Fruit fly (Drosophila melanogaster) whole organism, embryonic: ENCODE data around the gene CG44000.
A peak's percentile ranks its signal among the peaks of the same experiment; 100 is the strongest.

Source experiments
- Awh ChIP-seq: fragments of 200-800 bp; sonication (Bioruptor generic); IDR thresholded peaks from 2 replicates; pipeline ENCODE4, ENCODE4 v1.3.6; 2022; ENCODE audit warnings: missing biosample characterization, missing genetic modification characterization
- CG10654 ChIP-seq: fragments of 200-800 bp; sonication (Bioruptor generic); optimal IDR thresholded peaks from 2 replicates; lab custom pipeline; 2016; ENCODE audit warnings: missing biosample characterization, missing genetic modification characterization
- CG10959 ChIP-seq: fragments of 200-800 bp; sonication (Bioruptor generic); IDR thresholded peaks from 2 replicates; pipeline ENCODE4 v1.3.6; 2022; ENCODE audit warnings: missing biosample characterization, missing genetic modification characterization
- CG11504 ChIP-seq: fragments of 200-800 bp; sonication (Bioruptor generic); optimal IDR thresholded peaks from 3 replicates; lab custom pipeline; 2019; ENCODE audit warnings: missing biosample characterization, mild to moderate bottlenecking, missing genetic modification characterization, moderate library complexity
- CG11723 ChIP-seq: fragments of 200-800 bp; sonication (Bioruptor generic); optimal IDR thresholded peaks from 2 replicates; lab custom pipeline; 2017; ENCODE audit warnings: missing biosample characterization, mild to moderate bottlenecking, missing genetic modification characterization
- CG12236 ChIP-seq: fragments of 200-800 bp; sonication (Bioruptor generic); optimal IDR thresholded peaks from 2 replicates; lab custom pipeline; 2016; ENCODE audit warnings: missing biosample characterization, missing genetic modification characterization
- CG13624 ChIP-seq: fragments of 200-800 bp; sonication (Bioruptor generic); optimal IDR thresholded peaks from 2 replicates; lab custom pipeline; 2016; ENCODE audit warnings: missing biosample characterization, missing genetic modification characterization
- CG14965 ChIP-seq: fragments of 200-800 bp; sonication (Bioruptor generic); optimal IDR thresholded peaks from 2 replicates; lab custom pipeline; 2016; ENCODE audit warnings: missing biosample characterization, missing genetic modification characterization, borderline replicate concordance
- CG15514 ChIP-seq: fragments of 200-800 bp; sonication (Bioruptor generic); optimal IDR thresholded peaks from 3 replicates; lab custom pipeline; 2017; ENCODE audit warnings: missing biosample characterization, missing genetic modification characterization, mild to moderate bottlenecking, moderate library complexity, missing genetic modification reagents
- CG16863 ChIP-seq: fragments of 200-800 bp; sonication (Bioruptor generic); optimal IDR thresholded peaks from 3 replicates; lab custom pipeline; 2016; ENCODE audit warnings: missing biosample characterization, missing genetic modification characterization
- CG17912 ChIP-seq: fragments of 200-800 bp; sonication (Bioruptor generic); optimal IDR thresholded peaks from 2 replicates; lab custom pipeline; 2018; ENCODE audit warnings: missing biosample characterization, mild to moderate bottlenecking, missing genetic modification characterization
- CG18619 ChIP-seq: fragments of 200-800 bp; sonication (Bioruptor generic); optimal IDR thresholded peaks from 3 replicates; lab custom pipeline; 2017; ENCODE audit warnings: missing biosample characterization, mild to moderate bottlenecking, missing genetic modification characterization
- CG2678 ChIP-seq: fragments of 200-800 bp; sonication (Bioruptor generic); optimal IDR thresholded peaks from 3 replicates; lab custom pipeline; 2019; ENCODE audit warnings: missing biosample characterization, mild to moderate bottlenecking, missing genetic modification characterization, moderate library complexity
- CG34376 ChIP-seq: fragments of 200-800 bp; sonication (Bioruptor generic); optimal IDR thresholded peaks from 2 replicates; lab custom pipeline; 2018; ENCODE audit warnings: missing biosample characterization, mild to moderate bottlenecking, missing genetic modification characterization
- CG3847 ChIP-seq: fragments of 200-800 bp; sonication (Bioruptor generic); IDR thresholded peaks from 2 replicates; pipeline ENCODE4 v1.3.6; 2022; ENCODE audit warnings: missing biosample characterization, missing genetic modification characterization
- CG6254 ChIP-seq: fragments of 200-800 bp; sonication (Bioruptor generic); optimal IDR thresholded peaks from 3 replicates; lab custom pipeline; 2017; ENCODE audit warnings: mild to moderate bottlenecking, missing biosample characterization, missing genetic modification reagents, missing genetic modification characterization
- CG6689 ChIP-seq: fragments of 200-800 bp; sonication (Bioruptor generic); IDR thresholded peaks from 2 replicates; pipeline ENCODE4 v1.3.6; 2022; ENCODE audit warnings: missing biosample characterization, missing genetic modification characterization
- CG6813 ChIP-seq: fragments of 200-800 bp; sonication (Bioruptor generic); optimal IDR thresholded peaks from 2 replicates; lab custom pipeline; 2017; ENCODE audit warnings: missing biosample characterization, missing genetic modification characterization, mild to moderate bottlenecking, moderate library complexity, missing genetic modification reagents
- CG7963 ChIP-seq: fragments of 200-800 bp; sonication (Bioruptor generic); IDR thresholded peaks from 3 replicates; pipeline ENCODE4 v1.3.6; 2022; ENCODE audit warnings: missing biosample characterization, missing genetic modification characterization; ENCODE audit not compliant: partially characterized antibody
- CG7987 ChIP-seq: fragments of 200-800 bp; sonication (Bioruptor generic); optimal IDR thresholded peaks from 2 replicates; lab custom pipeline; 2018; ENCODE audit warnings: missing biosample characterization, mild to moderate bottlenecking, missing genetic modification characterization, moderate library complexity
- CG8290 ChIP-seq, 3 experiments: fragments of 200-800 bp; sonication (Bioruptor generic); optimal IDR thresholded peaks; 2 replicates each; lab custom pipeline; 2016 to 2019; ENCODE audit warnings: missing biosample characterization in 3 of 3, missing genetic modification characterization in 3 of 3, mild to moderate bottlenecking in 2 of 3, moderate library complexity in 1 of 3
- Doc2 ChIP-seq: fragments of 200-800 bp; sonication (Bioruptor generic); IDR thresholded peaks from 2 replicates; pipeline ENCODE4 v1.3.6; 2022; ENCODE audit warnings: missing biosample characterization, missing genetic modification characterization
- Doc3 ChIP-seq: fragments of 200-800 bp; sonication (Bioruptor generic); IDR thresholded peaks from 3 replicates; pipeline ENCODE4 v1.3.6; 2022; ENCODE audit warnings: missing biosample characterization, missing genetic modification characterization; ENCODE audit not compliant: partially characterized antibody
- Dref ChIP-seq: fragments of 200-800 bp; sonication (Bioruptor generic); IDR thresholded peaks from 2 replicates; pipeline ENCODE4 v1.3.6; 2022; ENCODE audit warnings: missing biosample characterization, missing genetic modification characterization
- E2f1 ChIP-seq: fragments of 200-800 bp; sonication (Bioruptor generic); IDR thresholded peaks from 2 replicates; pipeline ENCODE4 v1.3.6; 2022; ENCODE audit warnings: missing biosample characterization, missing genetic modification characterization
- Elba2 ChIP-seq: fragments of 200-800 bp; sonication (Bioruptor generic); optimal IDR thresholded peaks from 3 replicates; lab custom pipeline; 2016; ENCODE audit warnings: missing biosample characterization, missing genetic modification characterization
- GATAe ChIP-seq: fragments of 200-800 bp; sonication (Bioruptor generic); conservative IDR thresholded peaks from 2 replicates; pipeline ENCODE4 v1.3.6; 2022; ENCODE audit warnings: missing biosample characterization, missing genetic modification characterization
- Gug ChIP-seq: fragments of 200-800 bp; sonication (Bioruptor generic); IDR thresholded peaks from 4 replicates; pipeline ENCODE4 v1.3.6; 2022; ENCODE audit warnings: missing biosample characterization, missing genetic modification characterization
- Hsf ChIP-seq: fragments of 200-800 bp; sonication (Bioruptor generic); optimal IDR thresholded peaks from 3 replicates; lab custom pipeline; 2016; ENCODE audit warnings: missing biosample characterization, missing genetic modification characterization
- Mes4 ChIP-seq: fragments of 200-800 bp; sonication (Bioruptor generic); optimal IDR thresholded peaks from 2 replicates; lab custom pipeline; 2016; ENCODE audit warnings: missing biosample characterization, missing genetic modification characterization
- Mrtf ChIP-seq: fragments of 200-800 bp; sonication (Bioruptor generic); IDR thresholded peaks from 3 replicates; pipeline ENCODE4 v1.3.6; 2022; ENCODE audit warnings: missing biosample characterization, missing genetic modification characterization
- NFAT ChIP-seq: fragments of 200-800 bp; sonication (Bioruptor generic); IDR thresholded peaks from 2 replicates; pipeline ENCODE4 v1.3.6; 2022; ENCODE audit warnings: missing biosample characterization, missing genetic modification characterization
- Nf-YB ChIP-seq: fragments of 200-800 bp; sonication (Bioruptor generic); optimal IDR thresholded peaks from 3 replicates; lab custom pipeline; 2019; ENCODE audit warnings: missing biosample characterization, mild to moderate bottlenecking, missing genetic modification characterization, moderate library complexity
- Rfx ChIP-seq: fragments of 200-800 bp; sonication (Bioruptor generic); IDR thresholded peaks from 2 replicates; pipeline ENCODE4 v1.3.6; 2022; ENCODE audit warnings: missing biosample characterization, missing genetic modification characterization
- Spps ChIP-seq: fragments of 200-800 bp; sonication (Bioruptor generic); optimal IDR thresholded peaks from 2 replicates; lab custom pipeline; 2018; ENCODE audit warnings: missing biosample characterization, mild to moderate bottlenecking, missing genetic modification characterization
- Xbp1 ChIP-seq: fragments of 200-800 bp; sonication (Bioruptor generic); optimal IDR thresholded peaks from 3 replicates; lab custom pipeline; 2016; ENCODE audit warnings: missing biosample characterization, mild to moderate bottlenecking, missing genetic modification characterization
- ara ChIP-seq: fragments of 200-800 bp; sonication (Bioruptor generic); IDR thresholded peaks from 2 replicates; pipeline ENCODE4 v1.3.6; 2022; ENCODE audit warnings: missing biosample characterization, missing genetic modification characterization
- bbx ChIP-seq: fragments of 200-800 bp; sonication (Bioruptor generic); IDR thresholded peaks from 2 replicates; pipeline ENCODE4 v1.3.6; 2022; ENCODE audit warnings: missing biosample characterization, missing genetic modification characterization; ENCODE audit not compliant: partially characterized antibody
- crol ChIP-seq: fragments of 200-800 bp; sonication (Bioruptor generic); IDR thresholded peaks from 2 replicates; pipeline ENCODE4 v1.3.6; 2022; ENCODE audit warnings: missing biosample characterization, missing genetic modification characterization
- gro ChIP-seq: fragments of 200-800 bp; sonication (Bioruptor generic); optimal IDR thresholded peaks from 2 replicates; lab custom pipeline; 2016; ENCODE audit warnings: missing biosample characterization, missing genetic modification characterization
- jigr1 ChIP-seq: fragments of 200-800 bp; sonication (Bioruptor generic); IDR thresholded peaks from 3 replicates; pipeline ENCODE4 v1.3.6; 2022; ENCODE audit warnings: missing biosample characterization, missing genetic modification characterization
- lov ChIP-seq, 2 experiments: fragments of 200-800 bp in 1 of 2; fragments of >200 bp in 1 of 2; sonication (Bioruptor generic) in 1 of 2; IDR thresholded peaks in 1 of 2; optimal IDR thresholded peaks in 1 of 2; 2 replicates in 1 of 2; 3 replicates in 1 of 2; pipeline versions ENCODE4 v1.3.6 to Lab custom; 2017 to 2022; ENCODE audit warnings: missing biosample characterization in 1 of 2, missing genetic modification characterization in 1 of 2
- mam ChIP-seq: fragments of 200-800 bp; sonication (Bioruptor generic); optimal IDR thresholded peaks from 3 replicates; lab custom pipeline; 2016; ENCODE audit warnings: missing biosample characterization, missing genetic modification characterization
- pfk ChIP-seq: fragments of 200-800 bp; sonication (Bioruptor generic); optimal IDR thresholded peaks from 2 replicates; lab custom pipeline; 2018; ENCODE audit warnings: missing biosample characterization, mild to moderate bottlenecking, missing genetic modification characterization, moderate library complexity
- psq ChIP-seq: fragments of 200-800 bp; sonication (Bioruptor generic); optimal IDR thresholded peaks from 2 replicates; lab custom pipeline; 2017; ENCODE audit warnings: missing biosample characterization, missing genetic modification characterization
- schlank ChIP-seq: fragments of 200-800 bp; sonication (Bioruptor generic); optimal IDR thresholded peaks from 2 replicates; lab custom pipeline; 2018; ENCODE audit warnings: missing biosample characterization, mild to moderate bottlenecking, missing genetic modification characterization
- sima ChIP-seq: fragments of 200-800 bp; sonication (Bioruptor generic); optimal IDR thresholded peaks from 2 replicates; lab custom pipeline; 2016; ENCODE audit warnings: missing biosample characterization, missing genetic modification characterization
- tgo ChIP-seq: fragments of 200-800 bp; sonication (Bioruptor generic); IDR thresholded peaks from 3 replicates; pipeline ENCODE4 v1.3.6; 2022; ENCODE audit warnings: missing biosample characterization, missing genetic modification characterization
- twi ChIP-seq: fragments of 200-800 bp; optimal IDR thresholded peaks from 2 replicates; lab custom pipeline; 2019; ENCODE audit warnings: missing biosample characterization, mild to moderate bottlenecking, missing genetic modification characterization, moderate library complexity
- usp ChIP-seq: fragments of >200 bp; optimal IDR thresholded peaks from 2 replicates; lab custom pipeline; 2017; ENCODE audit warnings: missing biosample characterization, missing genetic modification characterization
- wor ChIP-seq: fragments of 200-800 bp; sonication (Bioruptor generic); IDR thresholded peaks from 2 replicates; pipeline ENCODE4 v1.3.6; 2022; ENCODE audit warnings: missing biosample characterization, missing genetic modification characterization
- z ChIP-seq: fragments of 200-800 bp; sonication (Bioruptor generic); IDR thresholded peaks from 3 replicates; pipeline ENCODE4 v1.3.6; 2022; ENCODE audit warnings: missing biosample characterization, missing genetic modification characterization

CG44000 gene

DNA sequence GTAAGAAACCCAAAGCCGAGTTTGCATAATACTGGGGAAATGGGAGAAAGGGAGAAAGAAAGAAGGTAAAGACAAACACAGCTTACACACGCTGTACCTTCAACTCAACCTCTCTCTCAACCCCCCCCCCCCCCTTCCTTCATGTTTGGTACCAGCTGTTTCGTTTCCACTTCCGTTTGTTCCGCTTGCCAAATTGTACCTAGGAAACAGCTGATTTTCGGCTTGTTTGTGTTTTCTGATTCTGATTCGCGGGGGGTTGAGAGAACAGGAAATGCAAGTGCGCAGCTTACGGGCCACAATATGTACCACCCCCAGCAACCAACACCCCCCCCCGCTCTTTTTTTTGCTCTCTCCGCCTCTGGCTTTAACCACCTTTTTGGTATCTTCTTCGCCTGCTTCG lies 20.9 kb downstream of the CG44000 start (continued):
- TF ChIP-seq CG12236 (GFP tag; lab: Kevin White, UChicago) (no peak), NFAT (GFP tag; lab: Robert Waterston, UW) (no peak), sima (GFP tag; lab: Kevin White, UChicago) (no peak), CG6813 (GFP tag; lab: Kevin White, UChicago) (no peak), Dref (GFP tag; lab: Robert Waterston, UW) (no peak), CG14965 (GFP tag; lab: Kevin White, UChicago) (no peak), Doc2 (GFP tag; lab: Robert Waterston, UW) (no peak), Xbp1 (GFP tag; lab: Kevin White, UChicago) (no peak), CG18619 (GFP tag; lab: Kevin White, UChicago) (no peak), wor (GFP tag; lab: Robert Waterston, UW) (no peak), E2f1 (GFP tag; lab: Robert Waterston, UW) (no peak), jigr1 (GFP tag; lab: Robert Waterston, UW) (no peak), Nf-YB (no peak), Spps (tag; lab: Kevin White, UChicago) (no peak), CG13624 (GFP tag; lab: Kevin White, UChicago) (no peak), Doc3 (GFP tag; lab: Robert Waterston, UW) (no peak), gro (GFP tag; lab: Kevin White, UChicago) (no peak), Mes4 (GFP tag; lab: Kevin White, UChicago) (no peak), z (GFP tag; lab: Robert Waterston, UW) (no peak), Awh (GFP tag; lab: Robert Waterston, UW) (no peak), tgo (GFP tag; lab: Robert Waterston, UW) (no peak), CG34376 (GFP tag; lab: Kevin White, UChicago) (peak; percentile 50), mam (GFP tag; lab: Kevin White, UChicago) (no peak), ara (GFP tag; lab: Robert Waterston, UW) (no peak), psq (peak; percentile 52), CG16863 (no peak), CG10654 (GFP tag; lab: Kevin White, UChicago) (no peak), Elba2 (GFP tag; lab: Kevin White, UChicago) (no peak), CG2678 (tag; lab: Kevin White, UChicago) (no peak), CG15514 (GFP tag; lab: Kevin White, UChicago) (peak; percentile 36), twi (tag; lab: Kevin White, UChicago) (no peak), CG17912 (no peak), lov (optimal IDR thresholded peaks at IDR 0.05; lab: Kevin White, UChicago) (no peak), lov (GFP tag; IDR thresholded peaks at IDR 0.05; lab: Robert Waterston, UW) (no peak), Gug (GFP tag; lab: Robert Waterston, UW) (no peak), CG8290 (GFP tag; optimal IDR thresholded peaks at IDR 0.05; lab: Kevin White, UChicago) (no peak), CG8290 (tag; optimal IDR thresholded peaks at IDR 0.05; lab: Kevin White, UChicago) (peak in 1 of 2 experiments; percentile 46), CG10959 (GFP tag; lab: Robert Waterston, UW) (no peak), usp (GFP tag; lab: Kevin White, UChicago) (no peak), crol (peak; percentile 88), CG3847 (GFP tag; lab: Robert Waterston, UW) (no peak), CG6689 (GFP tag; lab: Robert Waterston, UW) (no peak), CG6254 (GFP tag; lab: Kevin White, UChicago) (no peak), Rfx (GFP tag; lab: Robert Waterston, UW) (no peak), schlank (tag; lab: Kevin White, UChicago) (no peak), bbx (GFP tag; lab: Robert Waterston, UW) (no peak), CG7963 (GFP tag; lab: Robert Waterston, UW) (no peak), Mrtf (GFP tag; lab: Robert Waterston, UW) (no peak), CG11723 (no peak), CG7987 (GFP tag; lab: Kevin White, UChicago) (no peak), GATAe (GFP tag; lab: Robert Waterston, UW) (no peak), CG11504 (no peak), pfk (peak; percentile 97), Hsf (GFP tag; lab: Kevin White, UChicago) (no peak)
